Worm (Caenorhabditis elegans) whole organism, L3 larva: ENCODE results near the gene flp-32.

Experiments used
- R02D3.7 ChIP-seq: fragments of 150-350 bp; optimal IDR thresholded peaks from 2 replicates; lab custom pipeline; 2014; ENCODE audit warnings: missing biosample characterization, missing genetic modification characterization
- ZK546.5 ChIP-seq: sonication (generic microtip); optimal IDR thresholded peaks from 2 replicates; lab custom pipeline; 2017; ENCODE audit warnings: missing biosample characterization, missing genetic modification characterization
- aly-2 ChIP-seq: fragments of 150-350 bp; optimal IDR thresholded peaks from 2 replicates; lab custom pipeline; 2014; ENCODE audit warnings: missing biosample characterization, missing genetic modification characterization
- ceh-9 ChIP-seq: sonication (generic microtip); optimal IDR thresholded peaks from 2 replicates; lab custom pipeline; 2018; ENCODE audit warnings: missing biosample characterization, missing genetic modification characterization
- daf-12 ChIP-seq: fragments of 150-350 bp; optimal IDR thresholded peaks from 2 replicates; lab custom pipeline; 2014; ENCODE audit warnings: missing biosample characterization, missing genetic modification reagents, missing genetic modification characterization
- egl-27 ChIP-seq: sonication (generic microtip); optimal IDR thresholded peaks from 4 replicates; lab custom pipeline; 2017; ENCODE audit warnings: missing biosample characterization, missing genetic modification reagents, missing genetic modification characterization
- elt-2 ChIP-seq: sonication (generic microtip); optimal IDR thresholded peaks from 2 replicates; lab custom pipeline; 2016; ENCODE audit warnings: missing genetic modification reagents, mild to moderate bottlenecking, missing genetic modification characterization, missing compliant biosample characterization
- elt-3 ChIP-seq, 3 experiments: fragments of 150-350 bp in 1 of 3; sonication (generic microtip) in 2 of 3; optimal IDR thresholded peaks; 2 replicates in 2 of 3; 4 replicates in 1 of 3; lab custom pipeline; 2014 to 2017; ENCODE audit warnings: missing biosample characterization in 3 of 3, missing genetic modification characterization in 3 of 3
- eor-1 ChIP-seq, 2 experiments: fragments of 150-350 bp; optimal IDR thresholded peaks; 2 replicates each; lab custom pipeline; 2014 to 2018; ENCODE audit warnings: missing biosample characterization in 2 of 2, missing genetic modification characterization in 2 of 2
- fkh-10 ChIP-seq: sonication (generic microtip); optimal IDR thresholded peaks from 2 replicates; lab custom pipeline; 2017; ENCODE audit warnings: missing biosample characterization, missing genetic modification reagents, missing genetic modification characterization
- fos-1 ChIP-seq: fragments of 150-350 bp; optimal IDR thresholded peaks from 2 replicates; lab custom pipeline; 2014; ENCODE audit warnings: missing biosample characterization, missing genetic modification characterization
- hmg-11 ChIP-seq: sonication (generic microtip); optimal IDR thresholded peaks from 2 replicates; lab custom pipeline; 2016; ENCODE audit warnings: missing genetic modification characterization, missing compliant biosample characterization
- jun-1 ChIP-seq: fragments of 150-350 bp; optimal IDR thresholded peaks from 2 replicates; lab custom pipeline; 2014; ENCODE audit warnings: missing biosample characterization, missing genetic modification reagents, missing genetic modification characterization
- lin-39 ChIP-seq: fragments of 150-350 bp; optimal IDR thresholded peaks from 2 replicates; lab custom pipeline; 2018; ENCODE audit warnings: missing biosample characterization, missing genetic modification reagents, missing genetic modification characterization
- lsy-12 ChIP-seq: sonication (generic microtip); optimal IDR thresholded peaks from 2 replicates; lab custom pipeline; 2016; ENCODE audit warnings: mild to moderate bottlenecking, missing genetic modification characterization, missing compliant biosample characterization
- mml-1 ChIP-seq: fragments of 150-350 bp; sonication (generic microtip); optimal IDR thresholded peaks from 3 replicates; lab custom pipeline; 2014; ENCODE audit warnings: missing biosample characterization, missing genetic modification characterization
- nfya-1 ChIP-seq: sonication (generic microtip); optimal IDR thresholded peaks from 2 replicates; lab custom pipeline; 2017; ENCODE audit warnings: missing genetic modification characterization, mild to moderate bottlenecking, missing compliant biosample characterization, antibody characterized with exemption, moderate library complexity; ENCODE audit not compliant: insufficient read depth
- nhr-11 ChIP-seq: fragments of 150-350 bp; optimal IDR thresholded peaks from 2 replicates; lab custom pipeline; 2014; ENCODE audit warnings: missing biosample characterization, missing genetic modification characterization
- nhr-12 ChIP-seq: fragments of 150-350 bp; optimal IDR thresholded peaks from 2 replicates; lab custom pipeline; 2014; ENCODE audit warnings: missing biosample characterization, missing genetic modification characterization
- nhr-23 ChIP-seq: fragments of 150-350 bp; optimal IDR thresholded peaks from 2 replicates; lab custom pipeline; 2014; ENCODE audit warnings: missing biosample characterization, missing genetic modification reagents, missing genetic modification characterization
- nhr-25 ChIP-seq: sonication (generic microtip); optimal IDR thresholded peaks from 2 replicates; lab custom pipeline; 2017; ENCODE audit warnings: missing biosample characterization, missing genetic modification characterization
- nhr-28 ChIP-seq: fragments of 150-350 bp; optimal IDR thresholded peaks from 2 replicates; lab custom pipeline; 2014; ENCODE audit warnings: missing biosample characterization, missing genetic modification characterization
- nhr-43 ChIP-seq: sonication (generic microtip); optimal IDR thresholded peaks from 2 replicates; lab custom pipeline; 2016; ENCODE audit warnings: mild to moderate bottlenecking, missing genetic modification characterization, missing compliant biosample characterization; ENCODE audit not compliant: poor library complexity, severe bottlenecking
- nhr-67 ChIP-seq: fragments of 150-350 bp; optimal IDR thresholded peaks from 2 replicates; lab custom pipeline; 2014; ENCODE audit warnings: missing biosample characterization, missing genetic modification characterization
- pha-4 ChIP-seq: fragments of 150-350 bp; optimal IDR thresholded peaks from 2 replicates; lab custom pipeline; 2014; ENCODE audit warnings: missing biosample characterization, missing genetic modification reagents, missing genetic modification characterization
- pqm-1 ChIP-seq: fragments of 150-350 bp; optimal IDR thresholded peaks from 2 replicates; lab custom pipeline; 2017; ENCODE audit warnings: missing biosample characterization, missing genetic modification characterization, inconsistent platforms
- sea-2 ChIP-seq: fragments of 150-350 bp; sonication (generic microtip); optimal IDR thresholded peaks from 4 replicates; lab custom pipeline; 2014; ENCODE audit warnings: missing biosample characterization, missing genetic modification reagents, missing genetic modification characterization
- skn-1 ChIP-seq: fragments of 150-350 bp; optimal IDR thresholded peaks from 2 replicates; lab custom pipeline; 2014; ENCODE audit warnings: missing biosample characterization, missing genetic modification characterization
- snpc-4 ChIP-seq: fragments of 150-350 bp; optimal IDR thresholded peaks from 2 replicates; lab custom pipeline; 2014; ENCODE audit warnings: missing biosample characterization, missing genetic modification characterization
- unc-62 ChIP-seq: fragments of 150-350 bp; sonication (generic microtip); optimal IDR thresholded peaks from 4 replicates; lab custom pipeline; 2014; ENCODE audit warnings: missing biosample characterization, missing genetic modification reagents, missing genetic modification characterization
- zag-1 ChIP-seq: fragments of 150-350 bp; optimal IDR thresholded peaks from 2 replicates; lab custom pipeline; 2014; ENCODE audit warnings: missing biosample characterization, missing genetic modification characterization
- ztf-11 ChIP-seq: fragments of 150-350 bp; optimal IDR thresholded peaks from 2 replicates; lab custom pipeline; 2014; ENCODE audit warnings: missing biosample characterization, missing genetic modification characterization

flp-32 gene

ce11 chrX:15388259-15388658, 45.3 kb upstream of the flp-32 start:
- TF ChIP-seq nhr-43 (tag; lab: Kevin White, UChicago) (no peak), nhr-11 (tag; lab: Kevin White, UChicago) (no peak), snpc-4 (tag; lab: Kevin White, UChicago) (peak; percentile 28)

DNA sequence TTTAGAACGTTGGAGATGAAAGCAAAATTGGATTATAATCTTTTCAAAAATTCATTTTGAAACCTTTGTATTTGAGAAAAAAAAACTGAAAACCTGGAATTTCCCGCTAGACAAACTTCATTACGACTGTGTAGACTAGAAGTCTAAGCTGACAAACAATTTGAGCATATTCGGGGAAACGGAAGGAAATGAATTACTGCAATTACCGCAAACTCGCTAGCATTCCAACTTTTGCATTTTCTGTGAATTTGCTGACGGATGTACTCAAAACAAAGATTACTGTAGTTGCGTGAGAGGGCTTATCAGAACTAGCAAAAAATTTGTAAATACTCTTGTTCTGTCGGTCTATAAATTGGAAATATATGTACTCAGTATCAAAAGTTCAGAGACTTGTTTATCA, 43.7 kb upstream of the flp-32 start:
- TF ChIP-seq jun-1 (no peak), nhr-11 (tag; lab: Kevin White, UChicago) (peak; percentile 79)

DNA sequence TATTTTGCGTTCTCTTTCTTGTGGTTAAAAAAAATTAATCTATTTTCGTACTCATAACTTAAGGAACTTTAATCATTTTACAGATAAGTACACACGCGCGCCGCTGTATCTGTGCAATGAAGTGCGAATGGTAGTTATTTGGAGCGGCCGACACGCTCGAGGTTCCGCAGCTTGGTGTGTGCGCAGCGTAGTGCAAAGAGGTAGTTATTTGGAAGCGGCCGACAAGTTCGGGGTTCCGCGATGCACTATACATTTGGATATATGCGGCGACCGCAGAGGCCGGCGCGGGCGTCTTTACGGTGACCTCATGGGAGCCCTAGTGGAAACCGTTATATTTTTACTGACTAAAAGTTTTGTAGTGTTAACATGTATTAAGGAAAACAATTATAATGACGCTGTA, 40.9 kb upstream of the flp-32 start:
- TF ChIP-seq snpc-4 (tag; lab: Kevin White, UChicago) (peak; percentile 44), nhr-43 (tag; lab: Kevin White, UChicago) (no peak)

ce11 chrX:15395723-15396122, 37.9 kb upstream of the flp-32 start:
- TF ChIP-seq jun-1 (no peak), nhr-23 (tag; lab: Kevin White, UChicago) (no peak), hmg-11 (tag; lab: Kevin White, UChicago) (no peak), fkh-10 (GFP tag; lab: Kevin White, UChicago) (peak; percentile 39), nfya-1 (tag; lab: Kevin White, UChicago) (peak; percentile 26), nhr-11 (tag; lab: Kevin White, UChicago) (no peak)

DNA sequence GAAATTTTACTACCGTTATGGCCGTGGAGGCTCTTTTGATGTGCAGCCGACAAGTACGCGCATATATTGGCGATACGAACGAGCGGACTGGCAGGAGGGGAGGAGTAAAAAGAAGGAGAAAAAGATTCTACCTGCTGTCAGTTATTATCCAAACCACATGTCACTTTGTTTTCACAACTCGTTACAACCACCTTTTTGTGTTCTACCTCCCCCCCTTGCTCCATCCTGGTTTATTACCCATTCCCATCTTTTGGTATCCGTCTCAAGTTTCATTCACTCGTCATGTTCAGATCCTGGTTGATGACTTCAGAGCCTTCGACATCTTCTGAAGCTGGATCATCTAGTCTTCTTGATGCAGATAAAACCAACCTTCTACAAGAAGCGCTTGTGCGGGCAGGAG, 26.0 kb upstream of the flp-32 start, which contains the start of gene psa-3:
Gene psa-3 (plus strand): TSS at position 301 of the 400 bp plus-strand sequence.
- TF ChIP-seq nhr-25: no peak
- no peak for TF ChIP-seq jun-1
- TF ChIP-seq lin-39 (tag; lab: Kevin White, UChicago): no peak
- TF ChIP-seq ceh-9 (tag; lab: Kevin White, UChicago): no peak
- no peak for TF ChIP-seq R02D3.7
- no peak for TF ChIP-seq nhr-12 (tag; lab: Kevin White, UChicago)
- TF ChIP-seq nhr-67: no peak
- TF ChIP-seq mml-1 (tag; lab: Kevin White, UChicago): no peak
- TF ChIP-seq egl-27 (tag; lab: Kevin White, UChicago): no peak
- TF ChIP-seq pqm-1 (tag; lab: Kevin White, UChicago): no peak
- TF ChIP-seq skn-1 (tag; lab: Kevin White, UChicago): no peak
- TF ChIP-seq daf-12: no peak
- no peak for TF ChIP-seq zag-1

ce11 chrX:15408577-15408976, 25.0 kb upstream of the flp-32 start:
- TF ChIP-seq snpc-4 (tag; lab: Kevin White, UChicago): no peak
- no peak for TF ChIP-seq nhr-25
- no peak for TF ChIP-seq elt-3 (tag; optimal IDR thresholded peaks at IDR 0.05; lab: Kevin White, UChicago)
- TF ChIP-seq pqm-1 (tag; lab: Kevin White, UChicago): peak; percentile 88
- peak; percentile 94 for TF ChIP-seq elt-2 (tag; lab: Kevin White, UChicago)
- TF ChIP-seq sea-2 (GFP tag; lab: Kevin White, UChicago): no peak
- TF ChIP-seq aly-2 (tag; lab: Kevin White, UChicago): no peak
- TF ChIP-seq nhr-11 (tag; lab: Kevin White, UChicago): no peak
- TF ChIP-seq jun-1: peak; percentile 57
- TF ChIP-seq lsy-12 (tag; lab: Kevin White, UChicago): no peak
- no peak for TF ChIP-seq hmg-11 (tag; lab: Kevin White, UChicago)
- no peak for TF ChIP-seq skn-1 (tag; lab: Kevin White, UChicago)
- no peak for TF ChIP-seq R02D3.7
- no peak for TF ChIP-seq mml-1 (tag; lab: Kevin White, UChicago)
- TF ChIP-seq nhr-28 (tag; lab: Kevin White, UChicago): no peak
- TF ChIP-seq fos-1: no peak
- no peak for TF ChIP-seq nhr-67
- TF ChIP-seq eor-1 (tag; optimal IDR thresholded peaks at IDR 0.05; lab: Kevin White, UChicago): no peak
- TF ChIP-seq ceh-9 (tag; lab: Kevin White, UChicago): no peak
- no peak for TF ChIP-seq unc-62 (GFP tag; lab: Kevin White, UChicago)
- TF ChIP-seq ztf-11 (tag; lab: Kevin White, UChicago): no peak
- no peak for TF ChIP-seq ZK546.5 (tag; lab: Kevin White, UChicago)
- TF ChIP-seq lin-39 (tag; lab: Kevin White, UChicago): no peak
- TF ChIP-seq pha-4 (tag; lab: Kevin White, UChicago): peak; percentile 46
- TF ChIP-seq nhr-43 (tag; lab: Kevin White, UChicago): no peak
